Worm (Caenorhabditis elegans): ENCODE data around the gene ZK632.12.

- no peak for TF ChIP-seq snpc-4 (GFP tag; optimal IDR thresholded peaks at IDR 0.05)
- no peak for TF ChIP-seq snpc-4 (tag; optimal IDR thresholded peaks at IDR 0.05)
- TF ChIP-seq ceh-100 (GFP tag; IDR thresholded peaks at IDR 0.05): no peak
- TF ChIP-seq unc-130 (GFP tag; optimal IDR thresholded peaks at IDR 0.05): no peak
- no peak for TF ChIP-seq lin-26 (GFP tag; IDR thresholded peaks at IDR 0.05)
- no peak for TF ChIP-seq lir-1 (GFP tag; conservative IDR thresholded peaks at IDR 0.05)
Observed at ce11 chrIII:9851547-9851946, 20.9 kb downstream of the ZK632.12 start, which contains the start of gene K11H3.3.

Measured in whole organism, young adult.